Fruit fly (Drosophila melanogaster) S2 (cell line): ENCODE measurements around the gene sowi.

Experiments used
- CG8478 ChIP-seq: fragments of >200 bp; optimal IDR thresholded peaks from 2 replicates; lab custom pipeline; 2018
- CTCF ChIP-seq, 2 experiments: fragments of >200 bp; optimal IDR thresholded peaks; 2 replicates each; lab custom pipeline; 2018

DNA sequence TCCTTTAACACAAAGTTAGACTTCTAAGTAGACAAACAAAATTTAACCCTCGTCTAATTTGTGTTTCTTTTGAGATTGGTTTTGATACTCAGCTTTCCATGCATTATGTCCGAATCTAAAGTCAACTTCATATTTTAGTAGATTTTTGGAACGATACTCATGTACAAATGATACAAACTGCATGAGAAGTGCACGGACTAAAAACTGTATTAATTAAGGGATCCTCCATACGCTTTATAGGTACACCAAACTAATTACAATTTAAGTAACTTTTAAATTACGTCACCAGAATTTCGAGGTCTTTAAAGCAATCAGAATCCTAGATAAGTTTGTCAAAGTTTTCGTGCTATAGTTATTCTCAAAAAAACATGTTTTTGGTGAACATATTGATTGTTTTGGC, 26.8 kb downstream of the sowi start, which contains the start of gene CG31482:
- TF ChIP-seq CG8478 (lab: Kevin White, UChicago) = no peak
- TF ChIP-seq CTCF (optimal IDR thresholded peaks at IDR 0.05; lab: Kevin White, UChicago) = no peak
